Fruit fly (Drosophila melanogaster): ENCODE data around the gene dtn.

- no peak for TF ChIP-seq CTCF (optimal IDR thresholded peaks at IDR 0.05)
- TF ChIP-seq CG8478 (optimal IDR thresholded peaks at IDR 0.05): no peak
Observed at dm6 chrX:6202509-6202979, 22.9 kb upstream of the dtn start, which contains the start of gene vanin-like.
